Fruit fly (Drosophila melanogaster): Measurements from ENCODE around the gene Setd3.

Gene Setd3

dm6 chrX:6976364-6976763, 7.8 kb upstream of the Setd3 start:
- TF ChIP-seq gl (tag; optimal IDR thresholded peaks at IDR 0.05) = no peak
- 0 out of 3 replicates have a peak, but pooled peaks have one; percentile 47 for TF ChIP-seq fd96Ca (GFP tag; IDR thresholded peaks at IDR 0.05)
- no peak for TF ChIP-seq D1 (tag; optimal IDR thresholded peaks at IDR 0.05)
- no peak for TF ChIP-seq EcR (GFP tag; optimal IDR thresholded peaks at IDR 0.05)
- peak; percentile 34 for TF ChIP-seq CG34367 (tag; optimal IDR thresholded peaks at IDR 0.05)
- no peak for TF ChIP-seq CG12605 (GFP tag; IDR thresholded peaks at IDR 0.05)
- TF ChIP-seq CG17806 (tag; optimal IDR thresholded peaks at IDR 0.05) = peak; percentile 50
- TF ChIP-seq rn (GFP tag; IDR thresholded peaks at IDR 0.05) = no peak
- TF ChIP-seq Ets98B (GFP tag; IDR thresholded peaks at IDR 0.05) = peak; percentile 35; the same call in 1 of the 2 replicates
- TF ChIP-seq CG32121 (GFP tag; IDR thresholded peaks at IDR 0.05) = no peak
- TF ChIP-seq Snoo (tag; optimal IDR thresholded peaks at IDR 0.05) = no peak
- TF ChIP-seq Pif1A (GFP tag; optimal IDR thresholded peaks at IDR 0.05) = peak; percentile 28
- TF ChIP-seq CG10348 (GFP tag; IDR thresholded peaks at IDR 0.05) = no peak
- peak; percentile 37 for TF ChIP-seq CG9948 (tag; optimal IDR thresholded peaks at IDR 0.05)
- TF ChIP-seq CG15710 (tag; optimal IDR thresholded peaks at IDR 0.05) = peak; percentile 44
- TF ChIP-seq CG8301 (tag; optimal IDR thresholded peaks at IDR 0.05) = peak; percentile 8
- peak; percentile 14 for TF ChIP-seq CG14655 (GFP tag; optimal IDR thresholded peaks at IDR 0.05)
- peak; percentile 27; the same call in 1 of the 3 replicates for TF ChIP-seq CG4496 (GFP tag; IDR thresholded peaks at IDR 0.05)
- TF ChIP-seq CG13204 (GFP tag; optimal IDR thresholded peaks at IDR 0.05) = no peak
- TF ChIP-seq CG8159 (tag; optimal IDR thresholded peaks at IDR 0.05) = peak; percentile 59
- TF ChIP-seq Pif1B (GFP tag; optimal IDR thresholded peaks at IDR 0.05) = peak; percentile 2

- no peak for TF ChIP-seq CG12605 (GFP tag; IDR thresholded peaks at IDR 0.05)
- no peak for TF ChIP-seq Ets98B (GFP tag; IDR thresholded peaks at IDR 0.05)
- no peak for TF ChIP-seq CG13204 (GFP tag; optimal IDR thresholded peaks at IDR 0.05)
- TF ChIP-seq CG9948 (tag; optimal IDR thresholded peaks at IDR 0.05) = no peak
- no peak for TF ChIP-seq EcR (GFP tag; optimal IDR thresholded peaks at IDR 0.05)
Measured at dm6 chrX:6974221-6974620, 5.7 kb upstream of the Setd3 start.

dm6 chrX:6973340-6973739, 4.8 kb upstream of the Setd3 start, which contains the start of gene CG3040:
CG3040 (minus strand) TSS chrX:6973393.
- TF ChIP-seq Snoo (tag; optimal IDR thresholded peaks at IDR 0.05) (no peak), Pif1B (GFP tag; optimal IDR thresholded peaks at IDR 0.05) (no peak), CG10348 (GFP tag; IDR thresholded peaks at IDR 0.05) (no peak), CG12605 (GFP tag; IDR thresholded peaks at IDR 0.05) (no peak), EcR (GFP tag; optimal IDR thresholded peaks at IDR 0.05) (no peak), CG17806 (tag; optimal IDR thresholded peaks at IDR 0.05) (peak; percentile 34), CG8301 (tag; optimal IDR thresholded peaks at IDR 0.05) (no peak), CG14655 (GFP tag; optimal IDR thresholded peaks at IDR 0.05) (peak; percentile 12), CG15710 (tag; optimal IDR thresholded peaks at IDR 0.05) (peak; percentile 8), fd96Ca (GFP tag; IDR thresholded peaks at IDR 0.05) (no peak), gl (tag; optimal IDR thresholded peaks at IDR 0.05) (no peak), Ets98B (GFP tag; IDR thresholded peaks at IDR 0.05) (0 out of 2 replicates have a peak, but pooled peaks have one; percentile 28), CG4496 (GFP tag; IDR thresholded peaks at IDR 0.05) (peak; percentile 54), Pif1A (GFP tag; optimal IDR thresholded peaks at IDR 0.05) (no peak), CG8159 (tag; optimal IDR thresholded peaks at IDR 0.05) (peak; percentile 18), CG32121 (GFP tag; IDR thresholded peaks at IDR 0.05) (no peak), CG13204 (GFP tag; optimal IDR thresholded peaks at IDR 0.05) (no peak), CG9948 (tag; optimal IDR thresholded peaks at IDR 0.05) (peak; percentile 9), CG34367 (tag; optimal IDR thresholded peaks at IDR 0.05) (no peak), rn (GFP tag; IDR thresholded peaks at IDR 0.05) (no peak), D1 (tag; optimal IDR thresholded peaks at IDR 0.05) (peak; percentile 63)

- peak; percentile 99 for TF ChIP-seq CG4496 (GFP tag; IDR thresholded peaks at IDR 0.05)
- TF ChIP-seq Snoo (tag; optimal IDR thresholded peaks at IDR 0.05) = peak; percentile 95
- peak; percentile 100 for TF ChIP-seq CG8159 (tag; optimal IDR thresholded peaks at IDR 0.05)
- peak; percentile 99 for TF ChIP-seq fd96Ca (GFP tag; IDR thresholded peaks at IDR 0.05)
- TF ChIP-seq CG14655 (GFP tag; optimal IDR thresholded peaks at IDR 0.05) = peak; percentile 98
- TF ChIP-seq Ets98B (GFP tag; IDR thresholded peaks at IDR 0.05) = peak; percentile 99
- peak; percentile 97 for TF ChIP-seq D1 (tag; optimal IDR thresholded peaks at IDR 0.05)
- peak; percentile 95 for TF ChIP-seq CG15710 (tag; optimal IDR thresholded peaks at IDR 0.05)
- TF ChIP-seq Pif1A (GFP tag; optimal IDR thresholded peaks at IDR 0.05) = peak; percentile 99
- TF ChIP-seq CG10348 (GFP tag; IDR thresholded peaks at IDR 0.05) = peak; percentile 75
- TF ChIP-seq gl (tag; optimal IDR thresholded peaks at IDR 0.05) = peak; percentile 98
- peak; percentile 98 for TF ChIP-seq CG34367 (tag; optimal IDR thresholded peaks at IDR 0.05)
- TF ChIP-seq EcR (GFP tag; optimal IDR thresholded peaks at IDR 0.05) = peak; percentile 99
- TF ChIP-seq CG17806 (tag; optimal IDR thresholded peaks at IDR 0.05) = peak; percentile 99
- peak; percentile 100 for TF ChIP-seq CG12605 (GFP tag; IDR thresholded peaks at IDR 0.05)
- TF ChIP-seq rn (GFP tag; IDR thresholded peaks at IDR 0.05) = peak; percentile 91
- TF ChIP-seq CG8301 (tag; optimal IDR thresholded peaks at IDR 0.05) = peak; percentile 99
- TF ChIP-seq CG9948 (tag; optimal IDR thresholded peaks at IDR 0.05) = peak; percentile 95
- TF ChIP-seq CG32121 (GFP tag; IDR thresholded peaks at IDR 0.05) = peak; percentile 99
- TF ChIP-seq CG13204 (GFP tag; optimal IDR thresholded peaks at IDR 0.05) = peak; percentile 95
- TF ChIP-seq Pif1B (GFP tag; optimal IDR thresholded peaks at IDR 0.05) = peak; percentile 100
Measured at dm6 chrX:6969364-6970137, 1.0 kb upstream of the Setd3 start, which contains the start of gene CG4586. CG4586 (plus strand) TSS chrX:6969918.

DNA sequence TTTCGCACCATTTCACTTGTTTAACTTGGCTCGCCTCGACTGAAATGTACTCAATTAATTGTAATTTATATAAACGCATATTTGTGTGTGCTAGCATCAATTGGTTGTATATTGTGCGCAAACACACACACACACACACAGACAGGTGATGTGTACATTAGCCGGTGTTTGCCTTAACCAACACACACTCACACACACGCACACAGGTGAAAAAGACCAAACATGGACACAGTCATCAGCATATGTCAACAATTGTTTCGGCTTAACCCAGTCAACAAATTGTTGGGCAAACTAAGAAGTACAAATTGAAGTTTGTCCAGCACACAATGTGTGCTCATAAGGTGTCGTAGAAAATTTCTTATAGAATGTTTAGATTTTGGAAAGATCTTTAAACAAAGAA, 31.1 kb downstream of the Setd3 start:
- TF ChIP-seq Pif1B (GFP tag; optimal IDR thresholded peaks at IDR 0.05) (no peak), EcR (GFP tag; optimal IDR thresholded peaks at IDR 0.05) (no peak), CG9948 (tag; optimal IDR thresholded peaks at IDR 0.05) (no peak), CG8301 (tag; optimal IDR thresholded peaks at IDR 0.05) (no peak), D1 (tag; optimal IDR thresholded peaks at IDR 0.05) (no peak), CG15710 (tag; optimal IDR thresholded peaks at IDR 0.05) (no peak), gl (tag; optimal IDR thresholded peaks at IDR 0.05) (no peak)

Measured in whole organism, pupa.